Worm (Caenorhabditis elegans) whole organism, early embryonic: Measurements from ENCODE around the gene dmsr-11.

ENCODE experiments used
- B0310.2 ChIP-seq: sonication (generic microtip); optimal IDR thresholded peaks from 2 replicates; lab custom pipeline; 2016; ENCODE audit warnings: mild to moderate bottlenecking, missing genetic modification characterization, missing compliant biosample characterization
- F13C5.2 ChIP-seq: sonication (generic microtip); optimal IDR thresholded peaks from 2 replicates; lab custom pipeline; 2017; ENCODE audit warnings: mild to moderate bottlenecking, missing genetic modification characterization, inconsistent platforms, missing compliant biosample characterization
- aly-1 ChIP-seq: sonication (generic microtip); optimal IDR thresholded peaks from 2 replicates; lab custom pipeline; 2016; ENCODE audit warnings: missing genetic modification characterization, missing compliant biosample characterization
- ama-1 ChIP-seq: fragments of 150-350 bp; optimal IDR thresholded peaks from 2 replicates; lab custom pipeline; 2014
- ceh-13 ChIP-seq: fragments of 200-800 bp; sonication (Bioruptor generic); optimal IDR thresholded peaks from 2 replicates; lab custom pipeline; 2018; ENCODE audit warnings: mild to moderate bottlenecking, missing genetic modification characterization, missing compliant biosample characterization
- ceh-36 ChIP-seq: sonication (generic microtip); optimal IDR thresholded peaks from 2 replicates; lab custom pipeline; 2016; ENCODE audit warnings: missing genetic modification characterization, inconsistent platforms, missing compliant biosample characterization
- ets-7 ChIP-seq: sonication (generic microtip); optimal IDR thresholded peaks from 2 replicates; lab custom pipeline; 2016; ENCODE audit warnings: missing genotype, missing genetic modification characterization, missing compliant biosample characterization
- flt-1 ChIP-seq: fragments of 200-800 bp; sonication (Bioruptor generic); IDR thresholded peaks from 2 replicates; pipeline ENCODE4 v1.3.6; 2022; ENCODE audit warnings: missing genetic modification characterization, missing compliant biosample characterization
- hmbx-1 ChIP-seq: sonication (generic microtip); optimal IDR thresholded peaks from 2 replicates; lab custom pipeline; 2016; ENCODE audit warnings: mild to moderate bottlenecking, missing genetic modification characterization, missing compliant biosample characterization
- hmg-4 ChIP-seq: fragments of 200-800 bp; sonication (Bioruptor generic); optimal IDR thresholded peaks from 2 replicates; lab custom pipeline; 2018; ENCODE audit warnings: mild to moderate bottlenecking, missing genetic modification characterization, missing compliant biosample characterization
- hnd-1 ChIP-seq: sonication (generic microtip); optimal IDR thresholded peaks from 2 replicates; lab custom pipeline; 2016; ENCODE audit warnings: missing genetic modification characterization, missing compliant biosample characterization
- pes-1 ChIP-seq: fragments of 200-800 bp; sonication (Bioruptor generic); IDR thresholded peaks from 2 replicates; pipeline ENCODE4 v1.3.6; 2022; ENCODE audit warnings: missing genetic modification reagents, missing genetic modification characterization, missing compliant biosample characterization
- scrt-1 ChIP-seq: fragments of 200-800 bp; sonication (Bioruptor generic); IDR thresholded peaks from 2 replicates; pipeline ENCODE4 v1.3.6; 2022; ENCODE audit warnings: missing genetic modification characterization, missing compliant biosample characterization
- sea-1 ChIP-seq: fragments of 200-800 bp; sonication (Bioruptor generic); conservative IDR thresholded peaks from 2 replicates; pipeline ENCODE4 v1.3.6; 2022; ENCODE audit warnings: missing genetic modification characterization, missing compliant biosample characterization
- tbx-11 ChIP-seq: fragments of 200-800 bp; sonication (Bioruptor generic); IDR thresholded peaks from 2 replicates; pipeline ENCODE4 v1.3.6; 2022; ENCODE audit warnings: missing genetic modification characterization, missing compliant biosample characterization
- tbx-37 ChIP-seq: fragments of 200-800 bp; sonication (Bioruptor generic); conservative IDR thresholded peaks from 2 replicates; pipeline ENCODE4 v1.3.6; 2022; ENCODE audit warnings: missing genetic modification reagents, missing genetic modification characterization, missing compliant biosample characterization
- tra-4 ChIP-seq: sonication (generic microtip); optimal IDR thresholded peaks from 2 replicates; lab custom pipeline; 2017; ENCODE audit warnings: missing genetic modification characterization, missing compliant biosample characterization

dmsr-11 gene

DNA sequence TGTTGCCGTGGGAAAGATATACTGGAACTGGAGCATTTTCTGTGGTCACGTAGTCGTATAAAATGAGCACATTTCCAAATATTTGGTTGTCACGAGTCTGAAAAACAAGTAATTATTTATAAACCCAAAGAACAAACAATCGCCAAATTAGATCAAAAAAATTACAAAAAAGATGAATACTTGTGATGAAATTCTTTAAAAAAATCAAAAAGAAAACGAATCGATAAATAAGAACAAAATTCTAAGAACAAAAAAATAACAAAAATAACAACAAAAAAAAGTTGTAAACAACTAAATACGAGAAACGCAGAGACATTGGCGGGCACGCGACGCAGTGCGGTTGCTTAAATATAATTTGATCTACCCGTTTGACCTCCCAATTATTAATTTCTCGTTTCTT lies 30.2 kb downstream of the dmsr-11 start, which contains the start of gene ZC404.16:
Gene ZC404.16, minus strand, starts transcription at position 101 of the 400 bp plus-strand sequence.
- TF ChIP-seq tra-4 (tag; lab: Kevin White, UChicago) (no peak), ets-7 (tag; lab: Kevin White, UChicago) (no peak), hmg-4 (GFP tag; lab: Kevin White, UChicago) (no peak)

DNA sequence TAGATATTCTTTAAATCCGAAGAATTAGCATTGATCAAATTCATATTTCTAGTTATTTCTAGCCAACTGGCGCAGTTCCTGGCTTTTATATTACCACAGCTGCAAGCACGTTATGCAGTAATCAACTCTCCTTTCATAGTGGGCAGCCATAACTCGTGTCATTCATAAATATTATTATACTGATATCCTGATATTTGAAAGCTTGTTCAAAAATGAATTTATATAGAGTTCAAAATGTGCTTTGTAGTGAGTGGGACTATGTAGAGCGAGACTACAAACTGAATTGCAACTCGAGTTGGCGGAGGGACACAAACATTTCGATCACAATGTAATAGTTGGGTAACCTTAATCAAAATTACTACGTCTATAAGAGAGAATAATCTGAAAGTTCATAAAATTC lies 32.2 kb downstream of the dmsr-11 start, which contains the start of gene srh-30:
Gene srh-30, minus strand, starts transcription at position 101 of the 400 bp plus-strand sequence.
- no peak for TF ChIP-seq ceh-13
- no peak for TF ChIP-seq scrt-1 (GFP tag; lab: Robert Waterston, UW)
- TF ChIP-seq ceh-36 (tag; lab: Kevin White, UChicago) = no peak
- TF ChIP-seq tra-4 (tag; lab: Kevin White, UChicago) = no peak
- no peak for TF ChIP-seq sea-1 (GFP tag; lab: Robert Waterston, UW)

DNA sequence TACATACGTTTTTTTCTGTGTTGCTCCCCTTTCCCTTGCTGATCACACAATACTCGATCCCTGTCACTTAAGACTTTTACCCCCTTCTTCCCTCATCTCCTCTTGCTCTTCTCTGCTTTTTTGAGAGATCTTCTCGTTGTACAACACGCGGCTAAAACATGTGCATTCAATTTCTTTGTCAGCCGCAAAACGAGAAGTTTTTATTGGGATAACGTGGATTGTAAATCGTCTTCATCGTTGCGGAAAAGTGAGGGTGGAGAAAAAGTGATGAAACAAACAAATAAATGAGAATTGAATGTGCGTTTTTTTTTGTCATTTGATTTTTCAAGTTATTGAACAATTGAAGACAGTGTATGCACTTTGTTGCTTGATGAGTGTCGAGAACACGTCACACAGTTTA lies 34.5 kb downstream of the dmsr-11 start:
- no peak for TF ChIP-seq tra-4 (tag; lab: Kevin White, UChicago)
- no peak for TF ChIP-seq pes-1 (GFP tag; lab: Robert Waterston, UW)
- TF ChIP-seq ceh-13 = no peak
- no peak for TF ChIP-seq scrt-1 (GFP tag; lab: Robert Waterston, UW)
- no peak for TF ChIP-seq F13C5.2 (tag; lab: Kevin White, UChicago)
- no peak for TF ChIP-seq aly-1 (tag; lab: Kevin White, UChicago)
- no peak for TF ChIP-seq hnd-1 (tag; lab: Kevin White, UChicago)
- no peak for TF ChIP-seq hmbx-1
- no peak for TF ChIP-seq flt-1 (GFP tag; lab: Robert Waterston, UW)
- no peak for TF ChIP-seq tbx-11 (GFP tag; lab: Robert Waterston, UW)
- no peak for TF ChIP-seq tbx-37
- TF ChIP-seq ceh-36 (tag; lab: Kevin White, UChicago) = no peak
- TF ChIP-seq ets-7 (tag; lab: Kevin White, UChicago) = no peak
- TF ChIP-seq hmg-4 (GFP tag; lab: Kevin White, UChicago) = no peak
- TF ChIP-seq ama-1 = no peak
- no peak for TF ChIP-seq sea-1 (GFP tag; lab: Robert Waterston, UW)

DNA sequence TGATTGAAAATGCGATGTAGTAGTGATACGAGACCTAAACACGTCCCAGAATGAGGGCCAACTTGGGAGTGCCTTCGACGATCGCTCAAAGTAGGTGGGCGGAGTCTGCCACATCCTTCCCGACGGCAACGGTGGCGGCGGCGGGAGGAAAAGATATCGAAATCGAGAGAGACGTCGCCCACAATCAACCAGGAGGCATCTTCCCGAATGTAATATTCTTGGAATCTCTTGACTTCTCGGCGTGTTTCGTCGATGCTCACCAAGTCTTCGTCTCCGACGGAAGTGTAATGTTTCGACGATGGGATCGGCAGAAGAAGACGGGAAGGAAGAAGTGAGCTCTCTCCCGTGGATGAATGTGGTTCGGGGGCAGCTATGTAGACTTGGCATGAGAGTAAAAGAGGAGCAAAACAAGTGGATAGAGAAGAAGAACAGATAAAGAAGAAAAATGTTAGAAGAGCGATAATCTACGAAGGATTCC lies 35.4 kb downstream of the dmsr-11 start, which contains the start of the genes T25F10.1 and clik-1:
Gene T25F10.1, plus strand, starts transcription at position 51 of the 478 bp plus-strand sequence.
Gene clik-1, minus strand, starts transcription at position 281 of the 478 bp plus-strand sequence.
- no peak for TF ChIP-seq sea-1 (GFP tag; lab: Robert Waterston, UW)
- no peak for TF ChIP-seq tra-4 (tag; lab: Kevin White, UChicago)
- TF ChIP-seq tbx-37 = no peak
- TF ChIP-seq hnd-1 (tag; lab: Kevin White, UChicago) = no peak
- no peak for TF ChIP-seq aly-1 (tag; lab: Kevin White, UChicago)
- TF ChIP-seq hmg-4 (GFP tag; lab: Kevin White, UChicago) = no peak
- TF ChIP-seq B0310.2 (tag; lab: Kevin White, UChicago) = no peak
- no peak for TF ChIP-seq ceh-13
- no peak for TF ChIP-seq hmbx-1

DNA sequence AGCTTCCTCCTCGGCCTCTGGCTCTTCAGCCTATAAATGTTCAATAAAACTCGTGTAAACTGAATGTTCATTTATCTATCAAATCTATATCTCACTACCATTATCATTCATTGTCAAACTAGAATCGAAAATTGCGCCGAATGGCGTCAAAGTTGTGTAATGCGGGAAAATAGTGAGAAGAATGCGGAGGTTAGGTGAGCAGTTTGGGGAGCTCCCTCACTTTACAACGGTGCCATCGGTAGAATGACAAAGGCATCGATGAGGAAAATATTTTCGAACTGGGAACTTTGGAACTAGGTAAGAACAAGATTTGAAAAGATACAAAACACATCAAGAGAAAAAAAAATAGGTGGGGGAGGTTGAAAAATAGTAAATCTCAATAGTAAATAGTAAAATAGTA lies 36.3 kb downstream of the dmsr-11 start:
- TF ChIP-seq B0310.2 (tag; lab: Kevin White, UChicago) (no peak), ceh-13 (no peak), tra-4 (tag; lab: Kevin White, UChicago) (no peak), tbx-37 (no peak), pes-1 (GFP tag; lab: Robert Waterston, UW) (no peak), scrt-1 (GFP tag; lab: Robert Waterston, UW) (no peak), flt-1 (GFP tag; lab: Robert Waterston, UW) (no peak), tbx-11 (GFP tag; lab: Robert Waterston, UW) (no peak), hnd-1 (tag; lab: Kevin White, UChicago) (no peak), hmg-4 (GFP tag; lab: Kevin White, UChicago) (no peak), sea-1 (GFP tag; lab: Robert Waterston, UW) (no peak), ets-7 (tag; lab: Kevin White, UChicago) (no peak), F13C5.2 (tag; lab: Kevin White, UChicago) (no peak), ceh-36 (tag; lab: Kevin White, UChicago) (no peak), ama-1 (no peak), aly-1 (tag; lab: Kevin White, UChicago) (no peak)

DNA sequence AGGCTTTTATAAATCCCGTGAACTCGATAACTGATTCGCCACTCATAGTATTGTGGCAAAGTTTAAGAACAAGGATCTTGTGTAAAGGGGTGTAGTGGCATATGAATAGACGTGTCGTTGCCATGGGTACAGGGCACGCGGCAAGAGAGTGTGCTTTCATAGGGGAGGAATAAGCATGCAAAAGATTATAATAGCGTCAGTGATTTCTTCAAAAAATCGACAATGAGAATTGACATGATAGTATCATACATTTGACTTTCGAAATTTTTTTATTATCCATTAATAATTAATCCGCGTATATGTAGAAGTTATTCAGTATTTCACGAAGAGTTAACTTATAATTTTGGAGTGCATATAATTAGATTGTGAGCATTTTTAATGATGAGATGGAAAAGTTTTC lies 38.9 kb downstream of the dmsr-11 start, which contains the start of gene bbs-8:
Gene bbs-8, minus strand, starts transcription at position 101 of the 400 bp plus-strand sequence.
- TF ChIP-seq ceh-36 (tag; lab: Kevin White, UChicago) (no peak), pes-1 (GFP tag; lab: Robert Waterston, UW) (no peak), F13C5.2 (tag; lab: Kevin White, UChicago) (no peak), ceh-13 (no peak), hmg-4 (GFP tag; lab: Kevin White, UChicago) (no peak), sea-1 (GFP tag; lab: Robert Waterston, UW) (no peak), scrt-1 (GFP tag; lab: Robert Waterston, UW) (no peak), hnd-1 (tag; lab: Kevin White, UChicago) (no peak), ama-1 (no peak), aly-1 (tag; lab: Kevin White, UChicago) (no peak), B0310.2 (tag; lab: Kevin White, UChicago) (no peak), tbx-37 (no peak), ets-7 (tag; lab: Kevin White, UChicago) (no peak), hmbx-1 (no peak)

DNA sequence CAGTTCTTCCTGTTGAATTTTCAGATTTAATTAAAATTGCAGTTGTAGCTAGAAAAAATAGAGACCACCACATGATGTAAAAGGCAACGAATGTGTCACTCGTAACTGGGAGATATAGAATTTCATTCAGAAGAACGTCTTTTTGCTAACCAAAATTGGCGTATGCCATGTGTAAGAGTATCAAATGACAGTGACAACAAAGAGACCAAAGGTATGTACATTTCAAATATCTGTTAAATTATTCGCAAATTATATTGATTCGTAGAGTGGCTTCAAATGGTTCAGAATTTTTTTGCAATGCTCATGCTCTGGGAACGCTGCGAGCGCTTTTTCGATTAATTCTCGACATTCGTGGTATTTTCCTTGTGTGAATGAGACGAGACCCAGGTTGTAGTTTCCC lies 41.5 kb downstream of the dmsr-11 start, which contains the start of gene T25F10.4:
Gene T25F10.4, minus strand, starts transcription at position 101 of the 400 bp plus-strand sequence.
- TF ChIP-seq pes-1 (GFP tag; lab: Robert Waterston, UW) (no peak), ets-7 (tag; lab: Kevin White, UChicago) (no peak), F13C5.2 (tag; lab: Kevin White, UChicago) (no peak), hnd-1 (tag; lab: Kevin White, UChicago) (no peak), sea-1 (GFP tag; lab: Robert Waterston, UW) (no peak), aly-1 (tag; lab: Kevin White, UChicago) (no peak), ceh-36 (tag; lab: Kevin White, UChicago) (no peak), ama-1 (no peak), hmbx-1 (no peak), tra-4 (tag; lab: Kevin White, UChicago) (no peak), tbx-11 (GFP tag; lab: Robert Waterston, UW) (no peak), hmg-4 (GFP tag; lab: Kevin White, UChicago) (no peak), tbx-37 (no peak)
